Fruit fly (Drosophila melanogaster): ENCODE data around the gene CG9701.

dm6 chr3L:16693844-16694243, 39.5 kb upstream of the CG9701 start:
- no peak for TF ChIP-seq CG1792 (GFP tag; optimal IDR thresholded peaks at IDR 0.05)
- TF ChIP-seq CG16813 (GFP tag; IDR thresholded peaks at IDR 0.05; ENCODE audit: partially characterized antibody), result no peak
- no peak for TF ChIP-seq CG9797 (GFP tag; optimal IDR thresholded peaks at IDR 0.05)
- TF ChIP-seq CG32772 (GFP tag; IDR thresholded peaks at IDR 0.05), result no peak
- TF ChIP-seq Doc2 (GFP tag; IDR thresholded peaks at IDR 0.05), result no peak
- TF ChIP-seq Ets65A (GFP tag), result no peak
